Fruit fly (Drosophila melanogaster) S2 (cell line): ENCODE measurements around the gene CrebA.

ENCODE experiments used
- CG8478 ChIP-seq: fragments of >200 bp; optimal IDR thresholded peaks from 2 replicates; lab custom pipeline; 2018
- CTCF ChIP-seq, 2 experiments: fragments of >200 bp; optimal IDR thresholded peaks; 2 replicates each; lab custom pipeline; 2018

The CrebA gene

DNA sequence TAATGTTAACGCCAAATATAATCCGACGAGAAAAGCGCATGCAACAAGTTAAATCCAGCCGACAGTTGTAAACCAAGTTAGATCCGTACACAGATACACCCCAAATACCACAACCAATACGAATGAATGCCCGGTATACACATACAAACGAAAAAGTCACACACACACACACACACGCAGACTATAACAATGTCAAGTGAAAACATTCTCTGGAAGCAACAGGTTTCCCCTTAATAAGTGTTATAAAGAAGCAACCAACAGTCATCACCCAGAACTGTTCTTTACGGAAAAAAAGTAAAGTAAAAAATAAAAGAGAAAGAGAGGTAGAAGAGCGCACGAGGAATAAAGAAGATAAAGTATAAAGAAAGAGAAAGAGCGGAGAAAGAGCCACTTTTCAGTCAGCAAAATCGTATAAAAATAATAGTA is 618 bp downstream of the CrebA start:
- TF ChIP-seq CG8478 (no peak), CTCF (optimal IDR thresholded peaks at IDR 0.05; lab: Kevin White, UChicago) (no peak)

dm6 chr3L:15536550-15536949 is 1.4 kb downstream of the CrebA start:
- TF ChIP-seq CG8478 (no peak), CTCF (optimal IDR thresholded peaks at IDR 0.05; lab: Kevin White, UChicago) (no peak)

- TF ChIP-seq CTCF (optimal IDR thresholded peaks at IDR 0.05; lab: Kevin White, UChicago) (no peak), CG8478 (no peak)
Measured at dm6 chr3L:15537916-15538581, 2.9 kb downstream of the CrebA start.

- no peak for TF ChIP-seq CG8478
- no peak for TF ChIP-seq CTCF (optimal IDR thresholded peaks at IDR 0.05; lab: Kevin White, UChicago)
Measured at dm6 chr3L:15538582-15539490, 3.6 kb downstream of the CrebA start.

DNA sequence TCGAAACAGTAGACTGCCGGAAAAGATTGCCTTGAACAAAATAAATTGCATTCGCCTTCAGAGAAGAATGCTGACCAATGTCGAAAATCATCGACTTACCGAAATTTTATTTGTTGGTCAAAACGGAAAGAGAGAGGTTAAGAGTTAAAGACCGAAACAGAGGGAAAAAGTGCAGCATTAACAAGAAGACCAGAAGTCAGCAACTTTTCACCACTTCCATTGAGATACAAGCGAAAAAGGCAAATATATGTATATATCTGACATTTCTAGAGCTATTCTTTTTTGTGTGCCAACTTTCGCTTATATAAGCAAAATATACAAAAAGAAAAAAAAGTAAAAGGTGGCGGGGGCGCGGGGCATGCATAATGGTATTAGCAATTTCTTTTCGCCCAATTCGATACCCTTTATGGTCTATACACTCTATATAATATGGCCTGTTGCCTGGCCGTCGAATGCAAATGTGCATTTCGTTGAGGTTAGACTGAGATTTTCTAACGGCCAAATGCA is 4.8 kb downstream of the CrebA start:
- TF ChIP-seq CTCF (optimal IDR thresholded peaks at IDR 0.05; lab: Kevin White, UChicago) (no peak), CG8478 (no peak)

dm6 chr3L:15540682-15541081 is 5.5 kb downstream of the CrebA start:
- TF ChIP-seq CG8478 (no peak), CTCF (optimal IDR thresholded peaks at IDR 0.05; lab: Kevin White, UChicago) (no peak)

- no peak for TF ChIP-seq CG8478
- no peak for TF ChIP-seq CTCF (optimal IDR thresholded peaks at IDR 0.05; lab: Kevin White, UChicago)
Measured at dm6 chr3L:15541281-15541680, 6.1 kb downstream of the CrebA start.

DNA sequence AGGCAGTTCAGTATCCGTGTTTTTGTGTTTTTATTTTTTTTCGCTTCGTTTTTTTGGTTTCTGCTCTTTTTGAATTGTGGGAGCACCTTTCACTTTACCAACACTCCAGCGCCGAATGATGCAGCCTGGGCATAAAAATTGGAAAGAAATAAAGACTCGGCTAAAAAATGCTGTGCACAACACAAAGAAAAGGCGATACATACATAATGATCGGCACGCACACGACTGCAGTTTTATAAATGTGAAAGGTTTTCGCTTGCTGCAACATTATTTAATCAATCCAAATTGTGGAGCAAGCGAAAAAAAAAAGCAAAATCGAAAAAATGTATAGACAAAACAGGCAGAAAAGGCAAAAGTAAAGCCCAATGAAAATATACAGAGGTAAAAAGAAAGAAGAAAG is 7.9 kb downstream of the CrebA start:
- TF ChIP-seq CG8478 (no peak), CTCF (optimal IDR thresholded peaks at IDR 0.05; lab: Kevin White, UChicago) (no peak)

DNA sequence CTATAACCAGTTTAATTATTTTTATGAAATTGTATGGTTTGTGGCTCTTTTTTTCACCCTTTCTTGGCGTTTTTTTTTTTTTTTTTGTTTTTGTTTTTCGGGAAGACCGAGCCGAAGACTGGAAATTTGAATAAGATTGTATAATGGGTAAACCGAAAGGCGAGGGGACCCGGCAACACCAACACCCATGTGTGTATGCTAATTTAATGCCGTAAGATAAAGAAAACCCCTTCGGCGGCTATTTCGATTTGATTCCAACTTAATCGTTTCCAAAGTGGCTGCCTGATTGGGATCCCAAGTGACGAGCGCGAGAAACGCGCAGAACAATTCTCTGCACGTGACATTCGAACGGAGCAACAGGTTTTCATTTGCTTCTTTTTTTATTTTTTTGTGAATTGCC is 8.3 kb downstream of the CrebA start:
- TF ChIP-seq CTCF (optimal IDR thresholded peaks at IDR 0.05; lab: Kevin White, UChicago): no peak
- no peak for TF ChIP-seq CG8478

- TF ChIP-seq CG8478 (no peak), CTCF (optimal IDR thresholded peaks at IDR 0.05; lab: Kevin White, UChicago) (no peak)
Measured at dm6 chr3L:15544455-15545415, 9.5 kb downstream of the CrebA start.

- TF ChIP-seq CTCF (optimal IDR thresholded peaks at IDR 0.05; lab: Kevin White, UChicago): no peak
- TF ChIP-seq CG8478: no peak
Measured at dm6 chr3L:15547187-15547790, 12.1 kb downstream of the CrebA start.

DNA sequence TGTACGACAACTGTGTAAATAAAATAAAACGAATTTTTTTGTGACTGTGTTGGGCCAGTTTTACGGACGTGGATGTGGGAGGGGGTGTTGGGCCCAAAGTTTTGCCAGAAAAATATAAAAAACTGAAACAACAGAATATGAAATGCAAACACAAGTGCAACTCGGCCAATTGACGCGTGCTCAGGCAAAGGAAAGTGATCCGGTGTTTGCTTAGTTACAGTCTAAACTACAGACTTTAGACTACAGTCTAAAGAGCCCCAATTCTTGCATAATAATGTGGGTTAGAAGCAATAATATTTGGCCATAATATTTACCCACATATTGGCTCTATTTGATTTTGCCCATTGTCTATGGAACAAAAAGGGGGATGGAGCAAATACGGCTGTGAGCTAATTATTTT is 13.6 kb downstream of the CrebA start:
- no peak for TF ChIP-seq CG8478
- no peak for TF ChIP-seq CTCF (optimal IDR thresholded peaks at IDR 0.05; lab: Kevin White, UChicago)

- TF ChIP-seq CTCF (optimal IDR thresholded peaks at IDR 0.05; lab: Kevin White, UChicago) (peak; percentile 54 to 67), CG8478 (no peak)
Measured at dm6 chr3L:15553993-15554644, 18.9 kb downstream of the CrebA start, which contains the start of gene AGO2. Gene AGO2 (plus strand): TSS chr3L:15554113.

dm6 chr3L:15562727-15563057 is 27.5 kb downstream of the CrebA start:
- TF ChIP-seq CG8478: no peak
- TF ChIP-seq CTCF (optimal IDR thresholded peaks at IDR 0.05; lab: Kevin White, UChicago): no peak
